Fruit fly (Drosophila melanogaster) S2 (cell line): ENCODE measurements around the gene SdhD.

Experiments used
- CG8478 ChIP-seq: fragments of >200 bp; optimal IDR thresholded peaks from 2 replicates; lab custom pipeline; 2018
- CTCF ChIP-seq, 2 experiments: fragments of >200 bp; optimal IDR thresholded peaks; 2 replicates each; lab custom pipeline; 2018

DNA sequence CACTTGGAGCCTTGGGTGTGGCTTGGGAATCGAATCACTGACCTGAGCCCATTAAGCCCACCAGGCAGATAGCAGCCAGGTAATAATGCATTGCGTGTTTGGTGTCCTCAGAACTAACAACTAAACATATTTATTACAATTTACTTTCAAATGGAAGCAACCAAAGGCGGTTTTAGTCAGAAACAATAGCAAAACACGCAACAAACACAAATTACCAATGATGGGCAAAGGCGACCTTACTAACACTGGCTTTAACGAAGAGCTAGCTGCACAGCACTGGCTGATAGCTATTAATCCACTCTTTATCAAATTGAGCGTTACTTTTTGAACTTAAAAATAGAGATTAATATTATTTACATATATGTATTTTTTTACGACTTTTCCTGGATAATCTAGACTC is 2.6 kb upstream of the SdhD start, which contains the start of gene udt:
- TF ChIP-seq CTCF (optimal IDR thresholded peaks at IDR 0.05; lab: Kevin White, UChicago) (no peak), CG8478 (lab: Kevin White, UChicago) (no peak)
